Fruit fly (Drosophila melanogaster): Measurements from ENCODE around the gene CG42470.
A peak's percentile ranks its signal among the peaks of the same experiment; 100 is the strongest.

Gene CG42470

DNA sequence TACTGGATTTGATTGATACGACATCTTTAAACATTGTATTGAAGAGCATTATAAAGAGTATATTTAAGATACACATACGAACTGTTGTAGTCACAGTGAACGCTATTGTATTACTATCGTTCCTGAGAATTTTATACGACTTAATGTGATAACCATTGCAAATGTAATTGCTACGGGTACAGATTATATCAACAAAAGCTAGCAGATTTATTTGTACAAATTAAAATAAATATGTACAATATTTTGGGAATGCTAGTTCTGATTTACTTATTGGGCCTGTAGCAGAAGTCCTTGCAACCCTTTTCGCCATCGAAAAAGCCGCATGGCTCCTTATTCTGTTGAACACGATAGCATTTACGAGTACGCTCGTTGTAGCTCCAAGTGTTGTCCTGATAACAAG, at the start of gene CG42470:
CG42470 (minus strand) TSS at position 101 of the 400 bp plus-strand sequence.
- no peak for TF ChIP-seq noc (tag; optimal IDR thresholded peaks at IDR 0.05)

DNA sequence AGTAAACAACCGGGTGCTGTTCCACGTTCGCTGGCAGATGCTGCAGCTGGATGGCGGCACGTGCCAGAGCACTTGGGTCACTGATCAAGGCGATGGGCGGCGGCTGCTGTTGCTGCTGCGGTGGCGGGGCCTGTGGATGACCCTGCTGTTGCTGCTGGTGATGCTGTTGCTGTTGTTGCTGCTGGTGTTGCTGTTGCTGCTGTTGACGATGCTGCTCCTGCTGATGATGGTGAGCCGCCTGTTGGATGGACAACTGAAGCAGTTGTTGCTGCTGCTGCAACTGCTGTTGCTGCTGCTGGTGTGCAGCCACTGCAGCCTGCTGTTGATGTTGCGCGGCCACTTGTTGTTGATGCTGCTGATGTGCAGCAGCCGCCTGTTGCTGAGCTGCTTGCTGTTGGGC, 43.8 kb upstream of the CG42470 start:
- no peak for TF ChIP-seq noc (tag; optimal IDR thresholded peaks at IDR 0.05)

DNA sequence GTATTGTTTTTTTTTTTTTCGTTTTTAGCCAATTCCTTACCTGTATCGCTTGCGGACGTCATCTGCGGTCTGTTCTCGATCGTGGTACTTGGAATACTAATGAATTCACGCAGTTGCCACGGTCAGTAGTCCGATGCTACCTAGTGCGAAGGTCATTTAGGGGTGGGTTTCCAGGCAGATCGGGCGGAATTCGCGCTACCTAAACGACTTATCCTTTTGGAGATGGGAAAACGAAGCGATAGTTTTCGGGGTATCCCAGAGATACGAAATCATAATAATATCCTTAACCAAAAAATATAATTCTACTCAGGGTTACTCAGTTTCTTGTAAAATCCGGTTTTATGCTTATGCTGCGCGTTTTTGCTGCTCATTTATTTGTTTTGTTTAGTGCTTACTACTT, 40.6 kb upstream of the CG42470 start, which contains the start of gene CG14937:
CG14937 (minus strand) TSS at position 101 of the 400 bp plus-strand sequence.
- TF ChIP-seq noc (tag; optimal IDR thresholded peaks at IDR 0.05) = no peak

DNA sequence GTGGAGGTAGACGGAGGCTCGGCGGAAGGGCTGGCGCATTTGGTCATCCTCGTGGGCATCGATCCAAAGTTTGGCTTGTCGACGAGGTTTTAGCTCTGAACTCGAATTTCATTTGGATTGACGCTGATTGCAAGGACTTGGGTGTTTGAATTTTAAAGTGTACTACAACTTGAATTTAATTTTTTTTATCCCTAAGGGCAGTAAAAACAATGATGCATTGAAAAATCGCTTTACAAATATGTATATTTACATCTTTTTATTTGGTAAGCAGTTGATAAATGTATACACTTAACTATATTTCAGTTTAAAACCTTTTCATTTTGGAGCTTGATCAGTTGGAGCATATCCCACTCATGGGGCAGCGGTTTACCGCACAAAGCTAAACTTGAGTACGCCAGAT, 38.9 kb upstream of the CG42470 start, which contains the start of gene Tsp33B:
Tsp33B (minus strand) TSS at position 101 of the 400 bp plus-strand sequence.
- TF ChIP-seq noc (tag; optimal IDR thresholded peaks at IDR 0.05) = no peak

DNA sequence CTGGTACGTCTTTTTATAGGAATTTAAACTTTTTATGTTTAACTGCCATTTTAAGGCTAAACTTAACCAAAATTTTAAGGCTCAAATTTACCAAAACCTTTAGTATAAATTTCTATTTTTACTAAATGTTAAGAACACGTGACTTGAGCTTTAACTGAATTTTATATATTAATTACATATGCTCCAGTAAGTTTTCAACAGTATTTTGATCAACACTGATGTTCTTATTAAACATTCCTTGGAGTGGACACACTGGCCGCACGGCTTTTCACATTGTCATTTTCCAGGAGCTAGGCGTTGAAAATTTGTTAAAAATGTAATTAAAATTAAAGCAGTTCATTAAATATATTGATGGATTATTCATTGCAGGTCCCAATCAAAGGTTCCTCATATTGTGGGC, 36.3 kb upstream of the CG42470 start, which contains the start of gene CG14932:
CG14932 (plus strand) TSS at position 230 of the 400 bp plus-strand sequence.
- no peak for TF ChIP-seq noc (tag; optimal IDR thresholded peaks at IDR 0.05)

DNA sequence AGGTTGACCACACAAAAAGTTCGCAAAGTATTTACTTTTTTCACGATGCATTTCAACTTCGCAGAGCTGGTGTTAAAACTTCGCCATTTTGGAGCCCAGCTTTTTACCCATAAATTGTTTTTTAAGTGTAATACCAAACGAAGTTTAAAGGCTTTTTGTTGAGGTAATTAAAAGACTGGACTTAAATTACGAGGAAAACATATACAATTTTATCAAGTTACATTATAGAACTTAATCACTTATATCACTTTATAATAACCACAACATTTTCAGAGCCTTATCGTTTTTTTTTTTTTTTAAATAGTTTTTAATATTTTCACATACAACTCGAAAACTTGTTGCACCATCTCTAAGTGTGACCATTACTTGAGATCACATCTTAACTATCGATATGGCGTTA, 34.7 kb upstream of the CG42470 start, which contains the start of gene CG14931:
CG14931 (plus strand) TSS at position 301 of the 400 bp plus-strand sequence.
- no peak for TF ChIP-seq noc (tag; optimal IDR thresholded peaks at IDR 0.05)

DNA sequence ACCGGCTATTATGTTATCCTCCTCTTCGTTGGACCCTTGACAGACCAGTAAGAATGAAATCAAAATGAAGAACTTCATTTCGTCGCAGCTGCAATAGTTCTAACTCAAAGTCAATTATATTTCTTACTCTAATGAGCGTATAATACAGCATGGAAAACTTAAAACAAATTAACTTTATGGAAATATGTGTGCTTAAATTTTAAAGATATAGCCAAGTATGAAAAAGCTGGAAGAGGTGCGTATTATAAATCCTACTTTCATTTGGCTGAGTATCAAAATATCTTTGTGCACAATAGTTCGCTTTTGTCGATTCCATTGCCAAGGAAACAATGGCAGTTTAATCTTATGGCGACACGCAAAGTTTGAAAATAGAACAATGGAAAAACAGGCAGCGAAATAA, 1.0 kb upstream of the CG42470 start, which contains the start of gene Sfp33A1:
Sfp33A1 (minus strand) TSS at position 101 of the 400 bp plus-strand sequence.
- TF ChIP-seq noc (tag; optimal IDR thresholded peaks at IDR 0.05) = no peak

DNA sequence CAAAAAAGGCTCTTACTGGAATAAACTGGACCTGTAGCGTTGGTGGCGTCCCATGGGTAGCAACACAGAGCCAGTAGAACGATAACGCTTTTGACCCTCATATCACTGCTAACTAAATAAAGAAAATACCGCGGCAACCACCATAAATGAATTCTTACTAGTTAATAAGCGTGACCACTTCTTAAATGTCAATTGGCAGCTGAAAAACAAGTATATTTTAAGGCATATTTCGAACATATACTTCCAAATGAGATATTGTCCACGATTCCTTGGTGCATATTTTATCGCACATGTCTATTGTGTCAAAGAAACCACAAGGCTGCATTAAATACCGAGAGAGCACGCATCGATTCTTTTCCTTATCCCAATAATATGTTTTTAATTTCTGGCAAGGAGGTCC, 567 bp upstream of the CG42470 start, which contains the start of gene CG42471:
CG42471 (minus strand) TSS at position 101 of the 400 bp plus-strand sequence.
- TF ChIP-seq noc (tag; optimal IDR thresholded peaks at IDR 0.05) = no peak

DNA sequence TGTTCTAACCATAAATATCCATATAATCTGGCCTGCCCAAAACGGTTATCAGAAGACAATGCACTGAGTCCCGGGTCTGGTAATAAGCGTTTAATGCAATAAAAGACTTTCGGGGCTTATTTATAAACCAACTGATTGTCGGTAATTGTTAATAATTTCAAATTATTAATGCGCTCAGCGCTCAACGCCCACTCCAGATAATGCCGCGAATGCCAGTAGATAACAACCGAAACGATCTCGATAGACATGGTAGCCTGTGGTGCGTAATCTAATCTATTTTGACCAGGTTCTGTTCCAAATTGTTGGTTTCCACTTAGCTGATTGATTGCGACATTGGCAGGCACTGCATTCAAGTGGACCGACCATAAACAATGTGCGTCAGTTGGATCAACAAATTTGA, 12.8 kb downstream of the CG42470 start:
- peak; percentile 85 for TF ChIP-seq noc (tag; optimal IDR thresholded peaks at IDR 0.05)

DNA sequence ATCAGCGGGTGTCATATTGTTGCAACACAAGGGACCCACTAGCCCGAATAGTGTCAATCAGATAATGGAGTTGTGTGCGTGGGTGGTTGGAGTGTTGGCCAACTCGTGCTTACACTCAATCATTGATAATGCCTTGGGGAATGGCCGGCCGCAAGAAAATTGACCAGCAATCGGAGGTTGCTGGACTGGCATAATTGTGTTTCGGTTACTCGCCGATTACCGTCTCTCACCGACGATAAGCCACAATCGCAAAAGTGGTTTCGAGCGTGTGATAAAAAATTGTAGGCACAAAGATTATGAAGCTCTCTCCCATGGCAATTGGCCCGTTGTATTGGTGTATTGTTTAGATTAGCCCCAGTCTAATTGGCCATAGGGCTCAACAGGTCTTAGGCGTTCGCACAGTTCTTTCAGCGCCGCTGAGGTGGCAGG, 14.8 kb downstream of the CG42470 start, which contains the start of gene Vha100-5:
Vha100-5 (plus strand) TSS at position 395 of the 429 bp plus-strand sequence.
- no peak for TF ChIP-seq noc (tag; optimal IDR thresholded peaks at IDR 0.05)

DNA sequence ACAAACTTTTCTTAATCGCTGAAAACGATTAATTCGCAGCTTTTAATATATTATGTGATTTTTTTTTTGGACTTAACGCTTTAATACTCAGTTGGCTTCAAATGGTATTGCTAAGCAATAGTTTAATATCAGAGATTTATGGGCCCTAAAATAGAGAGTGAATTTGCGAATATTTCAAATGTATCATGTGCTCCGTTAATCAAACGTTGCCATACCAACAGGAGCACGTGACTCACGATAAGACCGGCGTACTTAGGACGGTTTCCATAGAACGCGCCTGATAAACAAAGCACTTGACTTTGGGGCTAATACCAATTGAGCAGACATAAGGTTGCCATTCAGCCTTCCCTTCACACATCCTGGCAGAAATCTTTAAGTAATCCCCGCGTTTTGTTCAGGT, 15.7 kb downstream of the CG42470 start:
- no peak for TF ChIP-seq noc (tag; optimal IDR thresholded peaks at IDR 0.05)

DNA sequence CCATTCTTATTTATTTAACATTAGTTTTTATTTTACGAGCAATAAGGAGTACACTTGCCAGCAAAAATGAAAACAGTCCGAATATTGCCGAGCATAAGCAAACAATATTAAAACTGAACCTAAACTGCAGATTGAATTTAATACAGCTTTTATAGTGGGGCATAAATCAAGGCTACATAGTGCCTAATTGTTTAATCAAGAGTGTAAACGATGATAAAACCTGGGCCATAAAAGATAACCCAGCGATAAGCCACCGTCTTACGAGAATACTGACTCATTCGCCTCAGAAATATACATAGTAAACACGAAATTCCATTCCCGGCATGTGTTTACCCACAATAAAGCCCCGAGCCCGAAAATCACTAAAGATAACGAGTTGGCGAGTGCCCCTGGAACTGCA, 17.4 kb downstream of the CG42470 start:
- peak; percentile 45 for TF ChIP-seq noc (tag; optimal IDR thresholded peaks at IDR 0.05)

Measured in whole organism, larva.